Worm (Caenorhabditis elegans) whole organism, young adult: ENCODE data around the gene Y55F3BR.1.

Experiments used
- F49E8.2 ChIP-seq: sonication (generic microtip); optimal IDR thresholded peaks from 3 replicates; lab custom pipeline; 2017; ENCODE audit warnings: missing genetic modification characterization, mild to moderate bottlenecking, missing compliant biosample characterization, antibody characterized with exemption, moderate library complexity; ENCODE audit not compliant: insufficient read depth
- chd-7 ChIP-seq: sonication (generic microtip); optimal IDR thresholded peaks from 2 replicates; lab custom pipeline; 2016; ENCODE audit warnings: mild to moderate bottlenecking, missing genetic modification characterization, moderate library complexity, missing compliant biosample characterization
- hlh-26 ChIP-seq: fragments of 200-800 bp; sonication (Bioruptor generic); conservative IDR thresholded peaks from 2 replicates; pipeline ENCODE4 v1.3.6; 2022; ENCODE audit warnings: missing genetic modification reagents, missing genetic modification characterization, missing compliant biosample characterization
- pha-4 ChIP-seq: fragments of 150-350 bp; sonication (generic microtip); optimal IDR thresholded peaks from 2 replicates; lab custom pipeline; 2014; ENCODE audit warnings: missing biosample characterization, missing genetic modification reagents, missing genetic modification characterization
- rcor-1 ChIP-seq: fragments of 200-800 bp; sonication (Bioruptor generic); IDR thresholded peaks from 2 replicates; pipeline ENCODE4 v1.3.6; 2022; ENCODE audit warnings: missing genetic modification reagents, missing genetic modification characterization, missing compliant biosample characterization
- rec-8 ChIP-seq, 2 experiments: sonication (generic microtip); optimal IDR thresholded peaks; 2 replicates each; lab custom pipeline; 2016; ENCODE audit warnings: mild to moderate bottlenecking in 2 of 2, missing genetic modification characterization in 2 of 2, missing genetic modification reagents in 2 of 2, missing genotype in 2 of 2, missing biosample characterization in 1 of 2, missing compliant biosample characterization in 1 of 2, moderate library complexity in 1 of 2
- snpc-4 ChIP-seq, 5 experiments: fragments of 150-350 bp in 1 of 5; sonication (generic microtip) in 4 of 5; optimal IDR thresholded peaks; 2 replicates each; lab custom pipeline; 2014 to 2018; ENCODE audit warnings: missing genetic modification characterization in 5 of 5, missing biosample characterization in 3 of 5, antibody characterized with exemption in 2 of 5, mild to moderate bottlenecking in 2 of 5, missing compliant biosample characterization in 2 of 5, missing genotype in 2 of 5, moderate library complexity in 2 of 5, missing genetic modification reagents in 1 of 5
- tlf-1 ChIP-seq: fragments of 200-800 bp; sonication (Bioruptor generic); optimal IDR thresholded peaks from 2 replicates; lab custom pipeline; 2018; ENCODE audit warnings: mild to moderate bottlenecking, missing genetic modification characterization, missing compliant biosample characterization
- zim-3 ChIP-seq: sonication (generic microtip); optimal IDR thresholded peaks from 2 replicates; lab custom pipeline; 2017; ENCODE audit warnings: mild to moderate bottlenecking, missing genetic modification characterization, moderate library complexity, missing compliant biosample characterization

DNA sequence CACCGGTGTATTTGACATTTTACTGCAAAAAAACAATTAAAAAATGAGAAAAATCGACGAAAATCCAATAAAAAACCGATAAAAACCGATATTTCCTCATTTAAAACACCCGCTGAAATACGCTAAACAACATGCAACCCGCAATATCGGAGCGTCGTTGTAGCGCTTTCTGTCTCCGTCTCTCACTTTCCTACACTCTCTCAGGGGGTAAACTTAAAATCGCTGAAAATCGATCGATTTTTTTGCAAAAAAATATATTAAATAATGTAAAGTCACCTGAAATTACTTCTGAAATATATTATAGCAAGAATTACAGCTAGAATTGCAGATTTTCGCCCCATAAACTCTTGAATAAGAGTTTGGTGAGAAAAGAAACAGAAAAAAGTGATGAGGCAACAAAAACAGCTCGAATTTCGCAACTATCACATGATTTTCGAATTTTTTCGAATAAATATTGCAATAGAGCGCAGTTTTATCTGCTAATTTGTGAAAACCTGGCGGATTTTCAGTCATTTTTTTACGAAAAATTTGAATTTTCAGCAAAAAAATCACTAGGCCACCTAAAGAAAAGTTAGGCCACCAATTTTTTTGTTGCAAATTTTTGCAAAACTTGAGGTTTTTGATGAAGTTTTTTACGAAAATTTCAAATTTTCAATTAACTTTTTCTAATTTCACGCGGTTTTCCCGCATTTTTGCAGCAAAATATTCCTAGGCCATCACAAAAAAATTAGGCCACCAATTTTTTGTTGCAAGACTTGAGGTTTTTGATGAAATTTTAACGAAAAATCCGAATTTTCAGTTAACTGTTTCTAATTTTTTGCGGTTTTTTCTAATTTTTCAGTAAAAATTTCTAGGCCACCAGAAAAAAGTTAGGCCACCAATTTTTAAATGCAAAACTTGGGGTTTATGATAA, 20.0 kb upstream of the Y55F3BR.1 start, which contains the start of the genes lem-4 and Y55F3BR.11:
- TF ChIP-seq hlh-26 (GFP tag; lab: Robert Waterston, UW) (no peak), rec-8 (tag; optimal IDR thresholded peaks at IDR 0.05; lab: Kevin White, UChicago) (no peak), chd-7 (tag; lab: Kevin White, UChicago) (no peak), rcor-1 (no peak; the same call in 1 of the 2 replicates), tlf-1 (GFP tag; lab: Kevin White, UChicago) (no peak), pha-4 (no peak), zim-3 (tag; lab: Kevin White, UChicago) (no peak), F49E8.2 (tag; lab: Kevin White, UChicago) (no peak), snpc-4 (GFP tag; optimal IDR thresholded peaks at IDR 0.05; lab: Kevin White, UChicago) (no peak), snpc-4 (tag; optimal IDR thresholded peaks at IDR 0.05; lab: Kevin White, UChicago) (peak in 2 of 4 experiments; percentile 31 to 39)
